Fruit fly (Drosophila melanogaster): ENCODE measurements around the gene CG6985.
A peak's percentile ranks its signal among the peaks of the same experiment; 100 is the strongest.

The CG6985 gene

dm6 chr3R:22753895-22754774, 13.2 kb downstream of the CG6985 start (continued):
- TF ChIP-seq Nf-YA (GFP tag; IDR thresholded peaks at IDR 0.05) (no peak), CG14860 (GFP tag; IDR thresholded peaks at IDR 0.05; ENCODE audit: partially characterized antibody) (no peak), CG6813 (GFP tag; optimal IDR thresholded peaks at IDR 0.05) (peak; percentile 51), peb (GFP tag; IDR thresholded peaks at IDR 0.05) (no peak), CG34422 (GFP tag; IDR thresholded peaks at IDR 0.05) (no peak; the same call in none of the 3 replicates), CG9817 (tag; optimal IDR thresholded peaks at IDR 0.05) (peak; percentile 41), CG12391 (tag; optimal IDR thresholded peaks at IDR 0.05) (peak; percentile 71), Sin3A (optimal IDR thresholded peaks at IDR 0.05) (no peak), CG6765 (GFP tag; optimal IDR thresholded peaks at IDR 0.05) (peak; percentile 16), crp (GFP tag; optimal IDR thresholded peaks at IDR 0.05) (peak in 1 of 2 experiments; percentile 1), CG6175 (GFP tag; IDR thresholded peaks at IDR 0.05) (peak; percentile 89), Vsx1 (GFP tag; optimal IDR thresholded peaks at IDR 0.05) (peak; percentile 51), br (optimal IDR thresholded peaks at IDR 0.05) (no peak), CG8944 (GFP tag; optimal IDR thresholded peaks at IDR 0.05) (peak; percentile 58), vvl (GFP tag; IDR thresholded peaks at IDR 0.05) (peak; percentile 38), pum (GFP tag; optimal IDR thresholded peaks at IDR 0.05) (peak; percentile 41), CG10959 (GFP tag; IDR thresholded peaks at IDR 0.05) (peak; percentile 17), CG33557 (GFP tag; optimal IDR thresholded peaks at IDR 0.05) (no peak), gcm (GFP tag; optimal IDR thresholded peaks at IDR 0.05) (peak; percentile 25), CG8359 (GFP tag; optimal IDR thresholded peaks at IDR 0.05; ENCODE audit: borderline replicate concordance) (no peak), sens (GFP tag) (peak; percentile 92), slbo (GFP tag; IDR thresholded peaks at IDR 0.05) (peak; percentile 74), Sox100B (GFP tag; optimal IDR thresholded peaks at IDR 0.05) (peak; percentile 81), E2f2 (GFP tag; IDR thresholded peaks at IDR 0.05) (no peak; the same call in 1 of the 2 replicates), usp (GFP tag; optimal IDR thresholded peaks at IDR 0.05) (no peak), knrl (GFP tag; IDR thresholded peaks at IDR 0.05; ENCODE audit: partially characterized antibody) (no peak), Fer2 (tag; optimal IDR thresholded peaks at IDR 0.05) (peak; percentile 37), en (GFP tag; optimal IDR thresholded peaks at IDR 0.05) (no peak), Elba2 (GFP tag; optimal IDR thresholded peaks at IDR 0.05) (no peak), CG15011 (GFP tag; optimal IDR thresholded peaks at IDR 0.05) (peak; percentile 45), so (GFP tag; IDR thresholded peaks at IDR 0.05) (peak; percentile 24; the same call in 2 of the 3 replicates), Meics (GFP tag; optimal IDR thresholded peaks at IDR 0.05) (peak; percentile 77), ssp (GFP tag; IDR thresholded peaks at IDR 0.05) (peak; percentile 37; the same call in 1 of the 2 replicates), lmd (GFP tag; IDR thresholded peaks at IDR 0.05) (peak; percentile 54), CG13296 (GFP tag; optimal IDR thresholded peaks at IDR 0.05) (peak; percentile 16), tio (GFP tag; optimal IDR thresholded peaks at IDR 0.05) (no peak), CG10565 (GFP tag; optimal IDR thresholded peaks at IDR 0.05) (no peak), Camta (GFP tag; optimal IDR thresholded peaks at IDR 0.05) (peak; percentile 64), CG10543 (GFP tag; optimal IDR thresholded peaks at IDR 0.05) (peak; percentile 90), CG14667 (GFP tag; IDR thresholded peaks at IDR 0.05) (no peak; the same call in none of the 2 replicates), MBD-R2 (GFP tag; IDR thresholded peaks at IDR 0.05) (peak; percentile 23; the same call in 1 of the 2 replicates), CG7963 (GFP tag; IDR thresholded peaks at IDR 0.05; ENCODE audit: partially characterized antibody) (no peak), CG18599 (GFP tag; optimal IDR thresholded peaks at IDR 0.05) (peak; percentile 23), D (optimal IDR thresholded peaks at IDR 0.05) (no peak), D (GFP tag; optimal IDR thresholded peaks at IDR 0.05) (peak; percentile 59), kah (GFP tag; optimal IDR thresholded peaks at IDR 0.05) (peak; percentile 33), yki (optimal IDR thresholded peaks at IDR 0.05) (no peak), kay (GFP tag; optimal IDR thresholded peaks at IDR 0.05) (no peak), tna (GFP tag; IDR thresholded peaks at IDR 0.05; ENCODE audit: partially characterized antibody) (peak; percentile 56; the same call in 1 of the 2 replicates), CG3726 (GFP tag; IDR thresholded peaks at IDR 0.05) (no peak)
